Worm (Caenorhabditis elegans): ENCODE results near the gene C07A9.9.

Gene C07A9.9

DNA sequence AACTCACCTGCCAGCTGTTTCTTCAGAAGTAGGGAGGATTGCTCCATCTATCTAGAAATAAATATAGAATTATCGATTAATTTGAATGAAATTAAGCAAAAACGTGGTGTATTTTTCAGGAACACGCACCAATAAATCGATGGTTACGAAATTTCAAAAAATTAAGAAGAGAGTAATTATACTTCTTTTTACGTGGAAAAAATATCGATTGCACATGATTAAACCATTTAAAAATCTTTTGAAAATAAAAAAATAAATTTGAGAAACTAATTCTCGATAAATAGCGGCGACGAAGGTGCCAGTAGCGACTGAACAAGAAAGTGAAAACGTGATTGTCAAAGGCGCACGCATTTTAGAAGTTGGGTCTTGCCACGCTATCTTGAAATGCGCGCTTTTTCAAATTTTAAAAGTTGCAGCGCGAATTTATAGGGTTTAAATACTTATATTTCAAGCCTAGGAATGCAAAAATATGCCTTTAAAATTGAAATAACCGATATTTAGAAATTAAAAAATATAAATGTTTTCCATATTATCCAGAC is 36.3 kb downstream of the C07A9.9 start, which contains the start of gene ubc-7 (continued):
- TF ChIP-seq unc-98 (GFP tag; IDR thresholded peaks at IDR 0.05) (no peak), lin-15B (tag; optimal IDR thresholded peaks at IDR 0.05) (peak; percentile 74), mef-2 (tag; optimal IDR thresholded peaks at IDR 0.05) (no peak), egl-13 (tag; optimal IDR thresholded peaks at IDR 0.05) (peak; percentile 53), aly-2 (tag; optimal IDR thresholded peaks at IDR 0.05) (peak; percentile 15), nhr-12 (tag; optimal IDR thresholded peaks at IDR 0.05) (peak; percentile 2), sup-37 (GFP tag; optimal IDR thresholded peaks at IDR 0.05) (no peak), zag-1 (tag; optimal IDR thresholded peaks at IDR 0.05) (no peak), pqm-1 (tag; optimal IDR thresholded peaks at IDR 0.05) (no peak), fkh-4 (tag; optimal IDR thresholded peaks at IDR 0.05; ENCODE audit: borderline replicate concordance) (no peak), snu-23 (GFP tag; optimal IDR thresholded peaks at IDR 0.05) (peak; percentile 89), efl-1 (optimal IDR thresholded peaks at IDR 0.05) (peak; percentile 91 to 99), efl-1 (GFP tag; optimal IDR thresholded peaks at IDR 0.05 in 1 of 2) (peak; percentile 100), C34B4.2 (tag; optimal IDR thresholded peaks at IDR 0.05) (no peak)

DNA sequence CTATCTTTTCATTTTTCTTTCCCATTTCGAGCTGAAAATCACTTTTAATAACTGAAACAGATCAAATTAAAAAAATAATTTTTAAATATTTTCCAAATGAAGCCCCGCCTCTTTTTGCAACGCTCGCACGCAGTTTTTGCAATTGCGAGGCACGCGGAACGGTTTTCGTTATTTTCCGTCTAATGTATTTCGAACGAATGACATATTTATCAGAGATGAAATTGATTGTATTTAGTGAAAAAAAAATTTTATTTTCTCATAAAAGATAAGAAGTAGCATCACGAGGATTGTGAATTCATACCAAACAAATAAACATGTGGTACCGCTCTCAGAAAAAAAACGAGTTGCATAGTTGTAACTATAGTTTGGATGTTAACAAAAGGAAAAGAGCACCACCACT is 37.6 kb downstream of the C07A9.9 start, which contains the start of gene rpac-19:
TSS of gene rpac-19 (minus strand) at position 31 of the 400 bp plus-strand sequence.
- TF ChIP-seq ceh-90 (tag; optimal IDR thresholded peaks at IDR 0.05) (peak; percentile 26), fkh-8 (tag; optimal IDR thresholded peaks at IDR 0.05) (peak; percentile 2), nhr-76 (tag; optimal IDR thresholded peaks at IDR 0.05) (no peak), nhr-47 (tag; optimal IDR thresholded peaks at IDR 0.05) (peak; percentile 77), ztf-4 (tag; optimal IDR thresholded peaks at IDR 0.05) (peak; percentile 46), dsc-1 (tag; optimal IDR thresholded peaks at IDR 0.05) (peak; percentile 63), ceh-8 (GFP tag; optimal IDR thresholded peaks at IDR 0.05) (no peak), unc-30 (tag; optimal IDR thresholded peaks at IDR 0.05) (no peak), F16B12.6 (tag; optimal IDR thresholded peaks at IDR 0.05) (peak; percentile 28), fkh-4 (tag; optimal IDR thresholded peaks at IDR 0.05; ENCODE audit: borderline replicate concordance) (no peak), egl-13 (tag; optimal IDR thresholded peaks at IDR 0.05) (peak; percentile 27), fos-1 (tag; optimal IDR thresholded peaks at IDR 0.05) (no peak), pqm-1 (tag; optimal IDR thresholded peaks at IDR 0.05) (no peak), skn-1 (tag; optimal IDR thresholded peaks at IDR 0.05) (peak; percentile 70), fkh-10 (GFP tag; optimal IDR thresholded peaks at IDR 0.05) (no peak), efl-1 (optimal IDR thresholded peaks at IDR 0.05) (peak; percentile 48 to 70), efl-1 (GFP tag; optimal IDR thresholded peaks at IDR 0.05 in 1 of 2) (peak; percentile 63 to 98), nhr-90 (tag; optimal IDR thresholded peaks at IDR 0.05; ENCODE audit: poor library complexity) (peak; percentile 81), unc-130 (tag; optimal IDR thresholded peaks at IDR 0.05) (peak; percentile 70), hpl-2 (GFP tag; optimal IDR thresholded peaks at IDR 0.05) (no peak), pag-3 (tag; optimal IDR thresholded peaks at IDR 0.05; ENCODE audit: borderline replicate concordance, insufficient read depth) (no peak), irx-1 (tag; optimal IDR thresholded peaks at IDR 0.05) (no peak), aha-1 (tag; optimal IDR thresholded peaks at IDR 0.05) (no peak), tlp-1 (tag; optimal IDR thresholded peaks at IDR 0.05) (no peak), C16A3.4 (tag; optimal IDR thresholded peaks at IDR 0.05) (peak; percentile 56), nhr-85 (tag) (no peak), lin-14 (GFP tag; optimal IDR thresholded peaks at IDR 0.05) (peak; percentile 41), nhr-20 (tag; optimal IDR thresholded peaks at IDR 0.05) (peak; percentile 47), blmp-1 (tag; optimal IDR thresholded peaks at IDR 0.05) (peak; percentile 72), egl-27 (tag; optimal IDR thresholded peaks at IDR 0.05) (no peak), mep-1 (tag; optimal IDR thresholded peaks at IDR 0.05) (peak; percentile 70), sox-4 (tag; optimal IDR thresholded peaks at IDR 0.05) (no peak), nhr-11 (tag; optimal IDR thresholded peaks at IDR 0.05) (no peak), nhr-28 (tag; optimal IDR thresholded peaks at IDR 0.05) (no peak), lin-39 (tag; optimal IDR thresholded peaks at IDR 0.05) (peak; percentile 4), snpc-4 (tag; optimal IDR thresholded peaks at IDR 0.05) (peak; percentile 39), mef-2 (tag; optimal IDR thresholded peaks at IDR 0.05) (no peak), ama-1 (optimal IDR thresholded peaks at IDR 0.05) (peak; percentile 87), isw-1 (GFP tag; IDR thresholded peaks at IDR 0.05) (no peak), tbx-2 (tag; optimal IDR thresholded peaks at IDR 0.05) (peak; percentile 55), elt-2 (tag; optimal IDR thresholded peaks at IDR 0.05) (peak; percentile 22), dpl-1 (GFP tag; optimal IDR thresholded peaks at IDR 0.05) (peak; percentile 64 to 72 (median 72)), aly-2 (tag; optimal IDR thresholded peaks at IDR 0.05) (peak; percentile 24), Y116A8C.19 (tag; optimal IDR thresholded peaks at IDR 0.05; ENCODE audit: borderline replicate concordance) (no peak), hlh-4 (tag; optimal IDR thresholded peaks at IDR 0.05) (no peak)
